Worm (Caenorhabditis elegans) whole organism, L3 larva: ENCODE measurements around the gene irld-27.

Experiments used
- ZK546.5 ChIP-seq: sonication (generic microtip); optimal IDR thresholded peaks from 2 replicates; lab custom pipeline; 2017; ENCODE audit warnings: missing biosample characterization, missing genetic modification characterization
- ceh-16 ChIP-seq: sonication (generic microtip); optimal IDR thresholded peaks from 2 replicates; lab custom pipeline; 2017; ENCODE audit warnings: missing biosample characterization, missing genetic modification characterization
- ceh-28 ChIP-seq: fragments of 150-350 bp; optimal IDR thresholded peaks from 2 replicates; lab custom pipeline; 2014; ENCODE audit warnings: missing biosample characterization, missing genetic modification reagents, missing genetic modification characterization
- daf-12 ChIP-seq: fragments of 150-350 bp; optimal IDR thresholded peaks from 2 replicates; lab custom pipeline; 2014; ENCODE audit warnings: missing biosample characterization, missing genetic modification reagents, missing genetic modification characterization
- fkh-10 ChIP-seq: sonication (generic microtip); optimal IDR thresholded peaks from 2 replicates; lab custom pipeline; 2017; ENCODE audit warnings: missing biosample characterization, missing genetic modification reagents, missing genetic modification characterization
- jun-1 ChIP-seq: fragments of 150-350 bp; optimal IDR thresholded peaks from 2 replicates; lab custom pipeline; 2014; ENCODE audit warnings: missing biosample characterization, missing genetic modification reagents, missing genetic modification characterization
- lin-39 ChIP-seq: fragments of 150-350 bp; optimal IDR thresholded peaks from 2 replicates; lab custom pipeline; 2018; ENCODE audit warnings: missing biosample characterization, missing genetic modification reagents, missing genetic modification characterization
- lsy-12 ChIP-seq: sonication (generic microtip); optimal IDR thresholded peaks from 2 replicates; lab custom pipeline; 2016; ENCODE audit warnings: mild to moderate bottlenecking, missing genetic modification characterization, missing compliant biosample characterization
- mdl-1 ChIP-seq: fragments of 150-350 bp; optimal IDR thresholded peaks from 2 replicates; lab custom pipeline; 2014; ENCODE audit warnings: missing biosample characterization, missing genetic modification characterization
- nhr-237 ChIP-seq: fragments of 150-350 bp; optimal IDR thresholded peaks from 2 replicates; lab custom pipeline; 2014; ENCODE audit warnings: missing biosample characterization, missing genetic modification characterization
- pqm-1 ChIP-seq: fragments of 150-350 bp; optimal IDR thresholded peaks from 2 replicates; lab custom pipeline; 2017; ENCODE audit warnings: missing biosample characterization, missing genetic modification characterization, inconsistent platforms

irld-27 gene

ce11 chrII:3381510-3381909 is 49.4 kb downstream of the irld-27 start, which contains the start of gene T06D4.1:
Gene T06D4.1 (plus strand): TSS chrII:3381830.
- TF ChIP-seq lin-39 (tag; lab: Kevin White, UChicago) (no peak), ceh-28 (no peak), pqm-1 (tag; lab: Kevin White, UChicago) (no peak), nhr-237 (tag; lab: Kevin White, UChicago) (no peak)

- no peak for TF ChIP-seq lsy-12 (tag; lab: Kevin White, UChicago)
- no peak for TF ChIP-seq mdl-1 (tag; lab: Kevin White, UChicago)
- no peak for TF ChIP-seq daf-12 (tag; lab: Kevin White, UChicago)
- no peak for TF ChIP-seq jun-1 (tag; lab: Kevin White, UChicago)
- TF ChIP-seq fkh-10 (GFP tag; lab: Kevin White, UChicago), result no peak
- TF ChIP-seq ceh-16 (tag; lab: Kevin White, UChicago), result no peak
- TF ChIP-seq ZK546.5 (tag; lab: Kevin White, UChicago), result no peak
Observed at ce11 chrII:3383116-3383515, 51.0 kb downstream of the irld-27 start.
